Fruit fly (Drosophila melanogaster): Measurements from ENCODE around the gene DCTN1-p150.

- TF ChIP-seq usp (GFP tag; optimal IDR thresholded peaks at IDR 0.05) (no peak), Hr78 (GFP tag; optimal IDR thresholded peaks at IDR 0.05) (no peak), fru (GFP tag; optimal IDR thresholded peaks at IDR 0.05) (no peak), Jra (GFP tag; optimal IDR thresholded peaks at IDR 0.05) (no peak), h (GFP tag; optimal IDR thresholded peaks at IDR 0.05) (no peak), CG32264 (GFP tag; optimal IDR thresholded peaks at IDR 0.05) (no peak)
These were observed 44.6 kb upstream of the DCTN1-p150 start for dm6 chr3L:13884460-13885056.
